Worm (Caenorhabditis elegans) whole organism, young adult: ENCODE results near the gene mtrf-1L.

Experiments used
- B0261.1 ChIP-seq: sonication (generic microtip); optimal IDR thresholded peaks from 2 replicates; lab custom pipeline; 2016; ENCODE audit warnings: mild to moderate bottlenecking, missing genetic modification characterization, moderate library complexity, missing compliant biosample characterization
- F37B4.10 ChIP-seq: fragments of 200-800 bp; sonication (Bioruptor generic); IDR thresholded peaks from 2 replicates; pipeline ENCODE4 v1.3.6; 2022; ENCODE audit warnings: missing genetic modification characterization, missing compliant biosample characterization
- F49E8.2 ChIP-seq: sonication (generic microtip); optimal IDR thresholded peaks from 3 replicates; lab custom pipeline; 2017; ENCODE audit warnings: missing genetic modification characterization, mild to moderate bottlenecking, missing compliant biosample characterization, antibody characterized with exemption, moderate library complexity; ENCODE audit not compliant: insufficient read depth
- F52B5.7 ChIP-seq: sonication (generic microtip); optimal IDR thresholded peaks from 2 replicates; lab custom pipeline; 2016; ENCODE audit warnings: mild to moderate bottlenecking, missing genetic modification characterization, missing compliant biosample characterization
- F55B11.4 ChIP-seq: sonication (generic microtip); optimal IDR thresholded peaks from 2 replicates; lab custom pipeline; 2016; ENCODE audit warnings: missing compliant biosample characterization, missing genetic modification characterization, borderline replicate concordance; ENCODE audit not compliant: insufficient read depth
- F57C9.4 ChIP-seq: sonication (generic microtip); optimal IDR thresholded peaks from 2 replicates; lab custom pipeline; 2017; ENCODE audit warnings: mild to moderate bottlenecking, missing genetic modification characterization, missing compliant biosample characterization
- Y67H2A.10 ChIP-seq: fragments of 200-800 bp; sonication (Bioruptor generic); conservative IDR thresholded peaks from 2 replicates; pipeline ENCODE4 v1.3.6; 2022; ENCODE audit warnings: missing genetic modification reagents, missing genetic modification characterization, missing compliant biosample characterization
- Y95B8A.8 ChIP-seq: fragments of 200-800 bp; sonication (Bioruptor generic); IDR thresholded peaks from 2 replicates; pipeline ENCODE4 v1.3.6; 2022; ENCODE audit warnings: missing genetic modification reagents, missing genetic modification characterization, missing compliant biosample characterization
- aptf-3 ChIP-seq: fragments of 200-800 bp; sonication (Bioruptor generic); IDR thresholded peaks from 2 replicates; pipeline ENCODE4 v1.3.6; 2022; ENCODE audit warnings: missing genetic modification characterization, missing compliant biosample characterization
- athp-1 ChIP-seq: sonication (generic microtip); optimal IDR thresholded peaks from 2 replicates; lab custom pipeline; 2017; ENCODE audit warnings: mild to moderate bottlenecking, missing genetic modification characterization, missing compliant biosample characterization
- bed-1 ChIP-seq: fragments of 200-800 bp; sonication (Bioruptor generic); IDR thresholded peaks from 2 replicates; pipeline ENCODE4 v1.3.6; 2022; ENCODE audit warnings: missing genetic modification reagents, missing genetic modification characterization, missing compliant biosample characterization
- bed-2 ChIP-seq: fragments of 200-800 bp; sonication (Bioruptor generic); IDR thresholded peaks from 2 replicates; pipeline ENCODE4 v1.3.6; 2022; ENCODE audit warnings: missing genetic modification reagents, missing genetic modification characterization, missing compliant biosample characterization
- ccch-3 ChIP-seq: fragments of 200-800 bp; sonication (Bioruptor generic); optimal IDR thresholded peaks from 2 replicates; lab custom pipeline; 2018; ENCODE audit warnings: mild to moderate bottlenecking, missing genetic modification characterization, missing compliant biosample characterization
- ceh-58 ChIP-seq: fragments of 200-800 bp; sonication (Bioruptor generic); IDR thresholded peaks from 2 replicates; pipeline ENCODE4 v1.3.6; 2022; ENCODE audit warnings: missing genetic modification characterization, missing compliant biosample characterization
- ceh-91 ChIP-seq: fragments of 200-800 bp; sonication (Bioruptor generic); IDR thresholded peaks from 2 replicates; pipeline ENCODE4 v1.3.6; 2022; ENCODE audit warnings: missing genetic modification reagents, missing genetic modification characterization, missing compliant biosample characterization
- chd-7 ChIP-seq: sonication (generic microtip); optimal IDR thresholded peaks from 2 replicates; lab custom pipeline; 2016; ENCODE audit warnings: mild to moderate bottlenecking, missing genetic modification characterization, moderate library complexity, missing compliant biosample characterization
- die-1 ChIP-seq: sonication (generic microtip); optimal IDR thresholded peaks from 2 replicates; lab custom pipeline; 2016; ENCODE audit warnings: missing genotype, mild to moderate bottlenecking, missing genetic modification characterization, missing compliant biosample characterization
- dox-1 ChIP-seq: fragments of 200-800 bp; sonication (Bioruptor generic); IDR thresholded peaks from 2 replicates; pipeline ENCODE4 v1.3.6; 2022; ENCODE audit warnings: missing genetic modification reagents, missing genetic modification characterization, missing compliant biosample characterization
- dpl-1 ChIP-seq: fragments of 150-350 bp; optimal IDR thresholded peaks from 2 replicates; lab custom pipeline; 2014; ENCODE audit warnings: missing biosample characterization, missing genetic modification reagents, missing genetic modification characterization
- egl-44 ChIP-seq: fragments of 200-800 bp; sonication (Bioruptor generic); IDR thresholded peaks from 2 replicates; pipeline ENCODE4 v1.3.6; 2022; ENCODE audit warnings: missing genetic modification reagents, missing genetic modification characterization, missing compliant biosample characterization
- hlh-26 ChIP-seq: fragments of 200-800 bp; sonication (Bioruptor generic); conservative IDR thresholded peaks from 2 replicates; pipeline ENCODE4 v1.3.6; 2022; ENCODE audit warnings: missing genetic modification reagents, missing genetic modification characterization, missing compliant biosample characterization
- hrde-1 ChIP-seq: sonication (generic microtip); optimal IDR thresholded peaks from 2 replicates; lab custom pipeline; 2016; ENCODE audit warnings: missing genetic modification characterization, mild to moderate bottlenecking, missing compliant biosample characterization, moderate library complexity, missing genotype, missing genetic modification reagents, borderline replicate concordance
- lin-26 ChIP-seq: fragments of 200-800 bp; sonication (Bioruptor generic); IDR thresholded peaks from 2 replicates; pipeline ENCODE4 v1.3.6; 2022; ENCODE audit warnings: missing genetic modification reagents, missing genetic modification characterization, missing compliant biosample characterization
- lsl-1 ChIP-seq: fragments of 200-800 bp; sonication (Bioruptor generic); optimal IDR thresholded peaks from 2 replicates; lab custom pipeline; 2018; ENCODE audit warnings: mild to moderate bottlenecking, missing genetic modification characterization, moderate library complexity, missing compliant biosample characterization
- madf-3 ChIP-seq: fragments of 200-800 bp; sonication (Bioruptor generic); IDR thresholded peaks from 2 replicates; pipeline ENCODE4 v1.3.6; 2022; ENCODE audit warnings: missing genetic modification reagents, missing genetic modification characterization, missing compliant biosample characterization
- madf-8 ChIP-seq: fragments of 200-800 bp; sonication (Bioruptor generic); conservative IDR thresholded peaks from 2 replicates; pipeline ENCODE4 v1.3.6; 2022; ENCODE audit warnings: missing genetic modification reagents, missing genetic modification characterization, missing compliant biosample characterization
- rcor-1 ChIP-seq: fragments of 200-800 bp; sonication (Bioruptor generic); IDR thresholded peaks from 2 replicates; pipeline ENCODE4 v1.3.6; 2022; ENCODE audit warnings: missing genetic modification reagents, missing genetic modification characterization, missing compliant biosample characterization
- rec-8 ChIP-seq, 2 experiments: sonication (generic microtip); optimal IDR thresholded peaks; 2 replicates each; lab custom pipeline; 2016; ENCODE audit warnings: mild to moderate bottlenecking in 2 of 2, missing genetic modification characterization in 2 of 2, missing genetic modification reagents in 2 of 2, missing genotype in 2 of 2, missing biosample characterization in 1 of 2, missing compliant biosample characterization in 1 of 2, moderate library complexity in 1 of 2
- sdz-38 ChIP-seq: sonication (generic microtip); optimal IDR thresholded peaks from 2 replicates; lab custom pipeline; 2016; ENCODE audit warnings: missing genotype, missing genetic modification characterization, missing compliant biosample characterization
- sea-2 ChIP-seq: fragments of 200-800 bp; sonication (Bioruptor generic); IDR thresholded peaks from 2 replicates; pipeline ENCODE4 v1.3.6; 2022; ENCODE audit warnings: missing genetic modification characterization, missing compliant biosample characterization
- snpc-1.3 ChIP-seq: sonication (generic microtip); optimal IDR thresholded peaks from 2 replicates; lab custom pipeline; 2017; ENCODE audit warnings: missing genetic modification characterization, mild to moderate bottlenecking, missing compliant biosample characterization, antibody characterized with exemption, moderate library complexity, missing genotype, missing genetic modification reagents; ENCODE audit not compliant: insufficient read depth
- xnd-1 ChIP-seq: sonication (generic microtip); optimal IDR thresholded peaks from 2 replicates; lab custom pipeline; 2016; ENCODE audit warnings: missing genotype, missing genetic modification reagents, missing genetic modification characterization, missing compliant biosample characterization

mtrf-1L gene

ce11 chrIV:5186480-5187205 is at the start of gene mtrf-1L, which contains the start of gene W03F8.6:
TSS of gene mtrf-1L (plus strand) at chrIV:5187155.
TSS of gene W03F8.6 (minus strand) at chrIV:5186580.
- TF ChIP-seq sea-2 (no peak), bed-1 (GFP tag; lab: Robert Waterston, UW) (no peak), lin-26 (GFP tag; lab: Robert Waterston, UW) (no peak), sdz-38 (tag; lab: Kevin White, UChicago) (no peak), dpl-1 (no peak), egl-44 (GFP tag; lab: Robert Waterston, UW) (no peak), ceh-91 (GFP tag; lab: Robert Waterston, UW) (no peak)
- TF ChIP-seq, all 124 proteins: peak for 0

DNA sequence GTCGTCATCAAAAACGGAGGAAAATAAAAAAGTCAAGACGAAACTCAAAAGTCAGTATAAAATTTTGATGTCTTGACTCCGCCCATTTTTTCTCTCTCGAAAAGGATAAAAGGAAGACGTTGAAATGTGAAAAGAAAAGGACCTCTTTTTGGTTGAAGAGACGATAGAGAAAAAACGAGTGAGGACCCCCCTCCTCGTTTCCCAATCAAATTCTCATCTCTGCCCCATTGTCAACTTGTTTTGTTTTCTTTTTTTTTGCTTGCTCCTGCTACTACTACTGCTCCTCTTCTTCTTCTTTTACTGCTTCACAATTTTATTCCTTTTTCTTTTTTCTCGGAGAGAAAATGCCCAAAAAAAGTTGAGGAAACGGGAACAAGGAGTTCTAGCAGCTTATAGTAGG is 49.1 kb upstream of the mtrf-1L start:
- TF ChIP-seq madf-3 (GFP tag; lab: Robert Waterston, UW) (no peak), F49E8.2 (tag; lab: Kevin White, UChicago) (no peak), ccch-3 (GFP tag; lab: Kevin White, UChicago) (no peak), sea-2 (no peak), die-1 (tag; lab: Kevin White, UChicago) (no peak), hrde-1 (tag; lab: Kevin White, UChicago) (no peak), B0261.1 (tag; lab: Kevin White, UChicago) (no peak), F37B4.10 (GFP tag; lab: Robert Waterston, UW) (no peak)

DNA sequence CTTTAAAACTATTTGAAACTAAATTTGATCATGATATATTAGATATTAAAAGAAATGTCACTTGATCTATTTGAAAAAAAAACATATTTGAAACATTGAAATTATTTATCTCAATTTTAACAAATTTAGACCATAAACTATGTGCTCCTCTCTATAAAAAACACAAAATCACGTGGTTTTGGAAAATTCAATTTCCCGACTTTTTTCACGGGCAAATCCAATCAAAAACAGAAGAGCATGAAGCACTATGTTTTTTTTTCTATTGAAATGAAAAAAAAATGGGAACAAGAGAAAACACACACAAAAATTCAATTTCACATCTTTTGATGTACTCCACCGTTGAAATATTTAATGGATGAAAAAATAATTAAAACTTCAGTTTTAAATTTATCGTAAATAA is 47.8 kb upstream of the mtrf-1L start:
- TF ChIP-seq ceh-91 (GFP tag; lab: Robert Waterston, UW) = no peak
- no peak for TF ChIP-seq dox-1 (GFP tag; lab: Robert Waterston, UW)
- TF ChIP-seq lsl-1 = no peak
- TF ChIP-seq Y95B8A.8 (GFP tag; lab: Robert Waterston, UW) = no peak
- no peak for TF ChIP-seq chd-7 (tag; lab: Kevin White, UChicago)
- no peak for TF ChIP-seq F37B4.10 (GFP tag; lab: Robert Waterston, UW)
- no peak for TF ChIP-seq Y67H2A.10 (GFP tag; lab: Robert Waterston, UW)
- TF ChIP-seq egl-44 (GFP tag; lab: Robert Waterston, UW) = no peak
- no peak for TF ChIP-seq xnd-1 (tag; lab: Kevin White, UChicago)
- no peak for TF ChIP-seq aptf-3 (GFP tag; lab: Robert Waterston, UW)
- TF ChIP-seq bed-2 = no peak
- TF ChIP-seq, all 124 proteins: peak for 0

- TF ChIP-seq rec-8 (tag; optimal IDR thresholded peaks at IDR 0.05; lab: Kevin White, UChicago) (no peak), F55B11.4 (tag; lab: Kevin White, UChicago) (no peak), rcor-1 (no peak), hlh-26 (GFP tag; lab: Robert Waterston, UW) (no peak)
Observed at ce11 chrIV:5139972-5140371, 47.0 kb upstream of the mtrf-1L start.

ce11 chrIV:5149793-5150192 is 37.2 kb upstream of the mtrf-1L start, which contains the start of gene C24D10.5:
TSS of gene C24D10.5 (plus strand) at chrIV:5150093.
- TF ChIP-seq F52B5.7 (tag; lab: Kevin White, UChicago) (no peak), snpc-1.3 (tag; lab: Kevin White, UChicago) (no peak), ceh-58 (GFP tag; lab: Robert Waterston, UW) (no peak), madf-8 (no peak), bed-2 (no peak), F57C9.4 (tag; lab: Kevin White, UChicago) (no peak), athp-1 (no peak)
- TF ChIP-seq, all 124 proteins: peak for 0
